Worm (Caenorhabditis elegans): ENCODE measurements around the gene cct-1.
A peak's percentile ranks its signal among the peaks of the same experiment; 100 is the strongest.

cct-1 gene

ce11 chrII:8156845-8157373 is 28.3 kb upstream of the cct-1 start, which contains the start of the genes tub-1 and tmem-138:
TSS of gene tub-1 (minus strand) at chrII:8156945.
TSS of gene tmem-138 (plus strand) at chrII:8157323.
- TF ChIP-seq dsc-1 (tag; optimal IDR thresholded peaks at IDR 0.05) (peak; percentile 42), unc-30 (tag; optimal IDR thresholded peaks at IDR 0.05) (no peak), fkh-8 (tag; optimal IDR thresholded peaks at IDR 0.05) (peak; percentile 70)

DNA sequence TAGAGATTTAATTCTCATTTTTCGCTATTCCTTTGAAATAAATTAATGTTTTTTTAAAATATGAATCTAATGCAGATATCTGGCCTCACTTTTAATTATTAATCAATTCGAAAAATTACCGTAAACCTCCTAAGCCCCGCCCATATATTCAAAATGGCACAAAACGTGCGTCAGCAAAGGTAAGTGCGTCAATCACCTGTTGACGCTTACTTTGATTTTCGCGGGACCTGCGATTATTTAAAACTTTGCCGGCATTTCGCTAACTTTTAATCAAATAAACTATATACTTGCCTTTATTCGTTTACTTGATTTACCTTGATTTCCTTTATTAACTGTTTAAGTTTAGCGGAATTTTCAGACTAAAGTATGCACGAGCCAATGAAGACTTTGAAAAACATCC is 27.3 kb upstream of the cct-1 start, which contains the start of gene pch-2:
pch-2 (plus strand) TSS at position 359 of the 400 bp plus-strand sequence.
- TF ChIP-seq irx-1 (tag; optimal IDR thresholded peaks at IDR 0.05) (no peak), dsc-1 (tag; optimal IDR thresholded peaks at IDR 0.05) (no peak), nhr-85 (tag) (peak; percentile 75), unc-98 (GFP tag; IDR thresholded peaks at IDR 0.05) (no peak), hlh-4 (tag; optimal IDR thresholded peaks at IDR 0.05) (no peak), nhr-84 (tag; optimal IDR thresholded peaks at IDR 0.05) (no peak), nhr-71 (tag; optimal IDR thresholded peaks at IDR 0.05) (peak; percentile 70), fkh-10 (GFP tag; optimal IDR thresholded peaks at IDR 0.05) (no peak), mep-1 (tag; optimal IDR thresholded peaks at IDR 0.05) (peak; percentile 61), unc-130 (tag; optimal IDR thresholded peaks at IDR 0.05) (peak; percentile 3), C16A3.4 (tag; optimal IDR thresholded peaks at IDR 0.05) (peak; percentile 74), nhr-77 (tag; optimal IDR thresholded peaks at IDR 0.05) (peak; percentile 37), ztf-4 (tag; optimal IDR thresholded peaks at IDR 0.05) (no peak), ces-1 (GFP tag; optimal IDR thresholded peaks at IDR 0.05) (no peak), ets-5 (GFP tag; IDR thresholded peaks at IDR 0.05) (no peak), ceh-8 (GFP tag; optimal IDR thresholded peaks at IDR 0.05) (no peak), lsy-2 (tag; optimal IDR thresholded peaks at IDR 0.05) (peak; percentile 80 to 93), sox-4 (tag; optimal IDR thresholded peaks at IDR 0.05) (no peak), elt-3 (tag; optimal IDR thresholded peaks at IDR 0.05) (peak in 1 of 6 experiments; percentile 59), hlh-17 (GFP tag; optimal IDR thresholded peaks at IDR 0.05; ENCODE audit: borderline replicate concordance) (no peak), Y116A8C.19 (tag; optimal IDR thresholded peaks at IDR 0.05; ENCODE audit: borderline replicate concordance) (no peak), egl-27 (tag; optimal IDR thresholded peaks at IDR 0.05) (no peak), skn-1 (tag; optimal IDR thresholded peaks at IDR 0.05) (peak; percentile 32), zip-4 (GFP tag; optimal IDR thresholded peaks at IDR 0.05) (no peak), nhr-11 (tag; optimal IDR thresholded peaks at IDR 0.05) (no peak), aly-2 (tag; optimal IDR thresholded peaks at IDR 0.05) (no peak), swsn-7 (tag; optimal IDR thresholded peaks at IDR 0.05) (peak; percentile 48), fkh-8 (tag; optimal IDR thresholded peaks at IDR 0.05) (peak; percentile 62), sup-37 (GFP tag; optimal IDR thresholded peaks at IDR 0.05) (no peak), pax-3 (tag; optimal IDR thresholded peaks at IDR 0.05) (no peak), mab-9 (GFP tag; IDR thresholded peaks at IDR 0.05) (no peak), elt-2 (tag; optimal IDR thresholded peaks at IDR 0.05) (no peak), nhr-47 (tag; optimal IDR thresholded peaks at IDR 0.05) (peak; percentile 67), isw-1 (GFP tag; IDR thresholded peaks at IDR 0.05) (peak; percentile 29; the same call in 1 of the 2 replicates), snu-23 (GFP tag; optimal IDR thresholded peaks at IDR 0.05) (peak; percentile 65), nhr-90 (tag; optimal IDR thresholded peaks at IDR 0.05; ENCODE audit: poor library complexity) (peak; percentile 48), lin-13 (GFP tag; optimal IDR thresholded peaks at IDR 0.05) (no peak), ztf-11 (tag; optimal IDR thresholded peaks at IDR 0.05) (no peak), C04F5.9 (tag; optimal IDR thresholded peaks at IDR 0.05) (peak; percentile 64), hpl-2 (GFP tag; optimal IDR thresholded peaks at IDR 0.05) (no peak), aha-1 (tag; optimal IDR thresholded peaks at IDR 0.05) (no peak), ama-1 (optimal IDR thresholded peaks at IDR 0.05) (no peak), ceh-82 (tag; optimal IDR thresholded peaks at IDR 0.05) (no peak), blmp-1 (tag; optimal IDR thresholded peaks at IDR 0.05) (peak; percentile 60), ceh-63 (GFP tag; optimal IDR thresholded peaks at IDR 0.05) (no peak), zag-1 (tag; optimal IDR thresholded peaks at IDR 0.05) (no peak), mef-2 (tag; optimal IDR thresholded peaks at IDR 0.05) (no peak), ceh-88 (GFP tag; IDR thresholded peaks at IDR 0.05) (no peak), efl-3 (GFP tag; optimal IDR thresholded peaks at IDR 0.05) (no peak), vab-15 (tag; optimal IDR thresholded peaks at IDR 0.05) (no peak)

Data from whole organism, L1 larva.